Fruit fly (Drosophila melanogaster) whole organism, wandering third instar larva: ENCODE data around the gene eIF2alpha.

Source experiments
- Abd-B ChIP-seq: fragments of >200 bp; optimal IDR thresholded peaks from 2 replicates; lab custom pipeline; 2017; ENCODE audit warnings: missing biosample characterization, missing genetic modification characterization
- CG9705 ChIP-seq: fragments of 200-800 bp; sonication (Bioruptor generic); optimal IDR thresholded peaks from 2 replicates; lab custom pipeline; 2018; ENCODE audit warnings: missing biosample characterization, mild to moderate bottlenecking, missing genetic modification characterization
- CrebA ChIP-seq: fragments of 200-800 bp; sonication (Bioruptor generic); optimal IDR thresholded peaks from 2 replicates; lab custom pipeline; 2016; ENCODE audit warnings: missing biosample characterization, mild to moderate bottlenecking, missing genetic modification characterization, borderline replicate concordance
- Dfd ChIP-seq: fragments of >200 bp; optimal IDR thresholded peaks from 2 replicates; lab custom pipeline; 2017; ENCODE audit warnings: missing biosample characterization, missing genetic modification characterization
- Dif ChIP-seq: fragments of 200-275, 200-300 bp; sonication (Bioruptor generic); optimal IDR thresholded peaks from 2 replicates; lab custom pipeline; 2018; ENCODE audit warnings: missing biosample characterization, missing genetic modification characterization; ENCODE audit not compliant: partially characterized antibody
- GATAd ChIP-seq: sonication (Bioruptor generic); optimal IDR thresholded peaks from 2 replicates; lab custom pipeline; 2016; ENCODE audit warnings: missing biosample characterization, missing genetic modification characterization
- HLH106 ChIP-seq: fragments of 200-800 bp; optimal IDR thresholded peaks from 3 replicates; lab custom pipeline; 2019; ENCODE audit warnings: missing biosample characterization, mild to moderate bottlenecking, missing genetic modification characterization, moderate library complexity
- Hnf4 ChIP-seq: fragments of 200-800 bp; sonication (Bioruptor generic); optimal IDR thresholded peaks from 2 replicates; lab custom pipeline; 2016; ENCODE audit warnings: missing biosample characterization, mild to moderate bottlenecking, missing genetic modification characterization
- Hr78 ChIP-seq: fragments of >200 bp; optimal IDR thresholded peaks from 2 replicates; lab custom pipeline; 2017; ENCODE audit warnings: missing biosample characterization, missing genetic modification characterization
- Hr83 ChIP-seq: fragments of 200-300 bp; sonication (Bioruptor generic); optimal IDR thresholded peaks from 2 replicates; lab custom pipeline; 2016; ENCODE audit warnings: missing biosample characterization, mild to moderate bottlenecking, missing genetic modification characterization, moderate library complexity; ENCODE audit not compliant: poor library complexity, severe bottlenecking
- Jra ChIP-seq: sonication (Bioruptor generic); optimal IDR thresholded peaks from 2 replicates; lab custom pipeline; 2016; ENCODE audit warnings: missing biosample characterization, missing genetic modification characterization
- Mio ChIP-seq: sonication (Bioruptor generic); optimal IDR thresholded peaks from 2 replicates; lab custom pipeline; 2016; ENCODE audit warnings: missing biosample characterization, missing genetic modification characterization
- N ChIP-seq: fragments of >200 bp; optimal IDR thresholded peaks from 2 replicates; lab custom pipeline; 2018; ENCODE audit warnings: missing biosample characterization, missing external identifiers, missing genetic modification characterization
- OdsH ChIP-seq: fragments of 200-800 bp; sonication (Bioruptor generic); optimal IDR thresholded peaks from 2 replicates; lab custom pipeline; 2016; ENCODE audit warnings: missing biosample characterization, mild to moderate bottlenecking, missing genetic modification characterization
- Rel ChIP-seq, 2 experiments: fragments of 200-800 bp; sonication (Bioruptor generic) in 1 of 2; optimal IDR thresholded peaks; 2 replicates in 1 of 2; 3 replicates in 1 of 2; lab custom pipeline; 2016 to 2019; ENCODE audit warnings: mild to moderate bottlenecking in 2 of 2, missing biosample characterization in 2 of 2, missing genetic modification characterization in 2 of 2, moderate library complexity in 1 of 2
- Sp1 ChIP-seq: fragments of 200-800 bp; sonication (Bioruptor generic); optimal IDR thresholded peaks from 3 replicates; lab custom pipeline; 2019; ENCODE audit warnings: missing biosample characterization, mild to moderate bottlenecking, missing genetic modification characterization, moderate library complexity
- Vsx2 ChIP-seq: fragments of 200-300, 225-300 bp; sonication (Bioruptor generic); optimal IDR thresholded peaks from 2 replicates; lab custom pipeline; 2018; ENCODE audit warnings: missing biosample characterization, missing genetic modification characterization; ENCODE audit not compliant: partially characterized antibody
- br ChIP-seq: fragments of 200-800 bp; sonication (Bioruptor generic); optimal IDR thresholded peaks from 2 replicates; lab custom pipeline; 2016; ENCODE audit warnings: missing biosample characterization, missing genetic modification characterization
- dl ChIP-seq, 2 experiments: fragments of 175-275, 200-275 bp in 1 of 2; fragments of 200-275 bp in 1 of 2; sonication (Bioruptor generic); optimal IDR thresholded peaks; lab custom pipeline; 2018; ENCODE audit warnings: mild to moderate bottlenecking in 2 of 2, missing biosample characterization in 2 of 2, missing genetic modification characterization in 2 of 2, moderate library complexity in 2 of 2; ENCODE audit not compliant: partially characterized antibody in 2 of 2, insufficient read depth in 1 of 2
- dsf ChIP-seq: sonication (Bioruptor generic); optimal IDR thresholded peaks from 2 replicates; lab custom pipeline; 2016; ENCODE audit warnings: missing biosample characterization, missing genetic modification characterization, borderline replicate concordance
- ey ChIP-seq: fragments of 200-800 bp; sonication (Bioruptor generic); optimal IDR thresholded peaks from 2 replicates; lab custom pipeline; 2016; ENCODE audit warnings: missing biosample characterization, missing genetic modification characterization
- foxo ChIP-seq, 2 experiments: fragments of 200-800 bp; sonication (Bioruptor generic); optimal IDR thresholded peaks; 2 replicates in 1 of 2; 3 replicates in 1 of 2; lab custom pipeline; 2016 to 2017; ENCODE audit warnings: missing biosample characterization in 2 of 2, missing genetic modification characterization in 2 of 2
- fru ChIP-seq: fragments of 200-800 bp; sonication (Bioruptor generic); optimal IDR thresholded peaks from 3 replicates; lab custom pipeline; 2016; ENCODE audit warnings: missing biosample characterization, mild to moderate bottlenecking, missing genetic modification characterization
- h ChIP-seq: fragments of 200-800 bp; sonication (Bioruptor generic); optimal IDR thresholded peaks from 3 replicates; lab custom pipeline; 2016; ENCODE audit warnings: missing biosample characterization, mild to moderate bottlenecking, missing genetic modification characterization
- jim ChIP-seq: fragments of 175-275, 200-325 bp; sonication (Bioruptor generic); optimal IDR thresholded peaks from 2 replicates; lab custom pipeline; 2016; ENCODE audit warnings: missing biosample characterization, mild to moderate bottlenecking, missing genetic modification characterization
- lola ChIP-seq: fragments of >200 bp; optimal IDR thresholded peaks from 2 replicates; lab custom pipeline; 2017; ENCODE audit warnings: missing biosample characterization, missing genetic modification characterization
- psq ChIP-seq: fragments of 200-800 bp; sonication (Bioruptor generic); optimal IDR thresholded peaks from 3 replicates; lab custom pipeline; 2017; ENCODE audit warnings: missing biosample characterization, mild to moderate bottlenecking, missing genetic modification characterization, moderate library complexity
- rgr ChIP-seq: fragments of 200-800 bp; sonication (Bioruptor generic); optimal IDR thresholded peaks from 3 replicates; lab custom pipeline; 2016; ENCODE audit warnings: missing biosample characterization, mild to moderate bottlenecking, missing genetic modification characterization
- tai ChIP-seq: sonication (Bioruptor generic); optimal IDR thresholded peaks from 2 replicates; lab custom pipeline; 2016; ENCODE audit warnings: missing biosample characterization, missing genetic modification characterization
- usp ChIP-seq: fragments of >200 bp; optimal IDR thresholded peaks from 2 replicates; lab custom pipeline; 2017; ENCODE audit warnings: missing biosample characterization, missing genetic modification characterization
- woc ChIP-seq: sonication (Bioruptor generic); optimal IDR thresholded peaks from 2 replicates; lab custom pipeline; 2016; ENCODE audit warnings: missing biosample characterization, mild to moderate bottlenecking, missing genetic modification characterization

The eIF2alpha gene

DNA sequence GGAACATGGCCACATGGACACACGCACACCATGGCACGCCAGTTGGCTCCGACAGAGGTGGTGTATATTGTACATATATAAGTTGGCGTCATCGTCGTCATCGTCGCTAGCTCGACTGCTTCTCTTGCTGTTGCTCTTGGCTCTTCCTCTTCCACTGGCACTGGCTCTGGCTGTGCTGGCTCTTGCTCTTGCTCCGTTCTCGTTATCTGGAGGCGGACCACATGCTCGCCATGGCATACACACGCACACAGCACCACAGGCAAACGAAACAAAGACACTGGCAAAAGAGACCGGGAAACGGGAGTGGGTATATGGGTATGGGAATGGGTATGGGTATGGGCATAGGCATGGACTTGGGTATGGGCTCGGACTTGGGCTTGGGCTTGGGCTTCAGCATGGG is 21.6 kb downstream of the eIF2alpha start:
- peak; percentile 80 for TF ChIP-seq Dif (GFP tag; lab: Kevin White, UChicago)
- peak; percentile 54 to 83 for TF ChIP-seq dl (GFP tag; optimal IDR thresholded peaks at IDR 0.05; lab: Kevin White, UChicago; ENCODE audit: insufficient read depth in 1 of 2, partially characterized antibody in 2 of 2)
- peak; percentile 21 for TF ChIP-seq h
- TF ChIP-seq Hr83 = peak; percentile 70
- TF ChIP-seq HLH106 (tag; lab: Kevin White, UChicago) = no peak
- peak; percentile 44 for TF ChIP-seq Rel (GFP tag; optimal IDR thresholded peaks at IDR 0.05; lab: Kevin White, UChicago)
- TF ChIP-seq Rel (tag; optimal IDR thresholded peaks at IDR 0.05; lab: Kevin White, UChicago) = no peak
- no peak for TF ChIP-seq Sp1 (GFP tag; lab: Kevin White, UChicago)
- TF ChIP-seq foxo (GFP tag; optimal IDR thresholded peaks at IDR 0.05; lab: Kevin White, UChicago) = peak in 1 of 2 experiments; percentile 7
- TF ChIP-seq GATAd (GFP tag; lab: Kevin White, UChicago) = no peak
- TF ChIP-seq Jra (GFP tag; lab: Kevin White, UChicago) = peak; percentile 48
- TF ChIP-seq, all 38 proteins: peak for 7

DNA sequence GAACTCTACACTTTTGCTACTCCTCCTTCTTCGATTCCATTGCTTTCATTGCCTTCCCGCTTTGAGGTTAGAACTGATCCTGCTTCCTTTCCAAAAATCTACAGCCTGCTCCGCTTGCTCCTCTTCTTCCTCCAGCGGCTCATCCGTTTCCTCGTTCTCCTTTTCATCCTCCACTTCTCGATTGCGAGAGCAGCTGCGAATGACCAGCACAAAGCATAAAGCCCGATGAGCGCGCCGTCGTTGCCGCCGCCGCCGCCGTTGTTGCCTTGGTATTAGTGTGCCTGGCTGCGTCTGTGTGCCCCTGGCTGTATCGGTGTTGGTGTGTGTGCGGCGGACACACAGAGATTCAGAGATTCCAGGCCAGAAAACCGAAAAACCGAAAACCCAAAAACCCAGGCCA is 22.5 kb downstream of the eIF2alpha start:
- TF ChIP-seq psq (GFP tag; lab: Kevin White, UChicago) (peak; percentile 98), N (GFP tag; lab: Kevin White, UChicago) (peak; percentile 1), HLH106 (tag; lab: Kevin White, UChicago) (no peak), rgr (GFP tag; lab: Kevin White, UChicago) (no peak), h (peak; percentile 3), tai (GFP tag; lab: Kevin White, UChicago) (no peak)

DNA sequence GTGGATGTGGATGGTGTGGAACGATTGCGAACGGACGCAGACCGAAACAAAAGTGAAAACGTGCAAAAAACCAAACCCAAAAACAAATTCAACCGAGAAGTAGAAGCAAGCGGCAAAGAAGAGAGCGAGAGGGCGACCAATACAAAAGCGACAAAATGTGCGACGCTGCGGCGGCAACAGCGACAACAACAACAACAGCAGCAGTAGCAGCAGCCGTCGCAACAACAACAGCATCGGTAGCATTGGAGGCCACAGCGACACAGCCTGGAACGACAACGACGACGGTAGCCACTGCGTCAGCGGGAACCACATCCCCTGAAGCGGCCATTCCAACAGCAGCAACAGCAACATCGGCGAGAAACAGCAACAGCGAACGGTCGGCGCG is 23.7 kb downstream of the eIF2alpha start:
- TF ChIP-seq psq (GFP tag; lab: Kevin White, UChicago) = peak; percentile 65
- TF ChIP-seq N (GFP tag; lab: Kevin White, UChicago) = no peak
- no peak for TF ChIP-seq tai (GFP tag; lab: Kevin White, UChicago)
- TF ChIP-seq lola = no peak

- TF ChIP-seq woc (GFP tag; lab: Kevin White, UChicago) (peak; percentile 7), HLH106 (tag; lab: Kevin White, UChicago) (peak; percentile 3), dsf (peak; percentile 1), jim (GFP tag; lab: Kevin White, UChicago) (peak; percentile 44), foxo (GFP tag; optimal IDR thresholded peaks at IDR 0.05; lab: Kevin White, UChicago) (peak in 1 of 2 experiments; percentile 46), Hr83 (peak; percentile 45), br (GFP tag; lab: Kevin White, UChicago) (peak; percentile 30), Hnf4 (GFP tag; lab: Kevin White, UChicago) (peak; percentile 49), Rel (GFP tag; optimal IDR thresholded peaks at IDR 0.05; lab: Kevin White, UChicago) (no peak), Rel (tag; optimal IDR thresholded peaks at IDR 0.05; lab: Kevin White, UChicago) (peak; percentile 44), fru (GFP tag; lab: Kevin White, UChicago) (no peak), Dif (GFP tag; lab: Kevin White, UChicago) (no peak), GATAd (GFP tag; lab: Kevin White, UChicago) (no peak), h (peak; percentile 54), psq (GFP tag; lab: Kevin White, UChicago) (peak; percentile 79), CG9705 (GFP tag; lab: Kevin White, UChicago) (no peak), rgr (GFP tag; lab: Kevin White, UChicago) (peak; percentile 54), Sp1 (GFP tag; lab: Kevin White, UChicago) (peak; percentile 54), OdsH (GFP tag; lab: Kevin White, UChicago) (peak; percentile 21), ey (GFP tag; lab: Kevin White, UChicago) (peak; percentile 4), dl (GFP tag; optimal IDR thresholded peaks at IDR 0.05; lab: Kevin White, UChicago; ENCODE audit: insufficient read depth in 1 of 2, partially characterized antibody in 2 of 2) (peak in 1 of 2 experiments; percentile 14), Vsx2 (GFP tag; lab: Kevin White, UChicago) (no peak), Mio (GFP tag; lab: Kevin White, UChicago) (no peak)
- TF ChIP-seq, all 38 proteins: peak for 16
These were observed 24.2 kb downstream of the eIF2alpha start, which contains the start of gene hang for dm6 chrX:16422466-16423124. Gene hang (plus strand): TSS chrX:16422831.

- TF ChIP-seq Jra (GFP tag; lab: Kevin White, UChicago) (peak; percentile 6), Dfd (GFP tag; lab: Kevin White, UChicago) (no peak), usp (GFP tag; lab: Kevin White, UChicago) (no peak), woc (GFP tag; lab: Kevin White, UChicago) (no peak), fru (GFP tag; lab: Kevin White, UChicago) (no peak), CrebA (no peak), psq (GFP tag; lab: Kevin White, UChicago) (no peak), N (GFP tag; lab: Kevin White, UChicago) (no peak), foxo (GFP tag; optimal IDR thresholded peaks at IDR 0.05; lab: Kevin White, UChicago) (no peak), rgr (GFP tag; lab: Kevin White, UChicago) (no peak), Rel (GFP tag; optimal IDR thresholded peaks at IDR 0.05; lab: Kevin White, UChicago) (no peak), Rel (tag; optimal IDR thresholded peaks at IDR 0.05; lab: Kevin White, UChicago) (peak; percentile 40), GATAd (GFP tag; lab: Kevin White, UChicago) (no peak), Hr78 (GFP tag; lab: Kevin White, UChicago) (no peak), dsf (no peak), HLH106 (tag; lab: Kevin White, UChicago) (no peak), OdsH (GFP tag; lab: Kevin White, UChicago) (peak; percentile 2), Sp1 (GFP tag; lab: Kevin White, UChicago) (no peak), Mio (GFP tag; lab: Kevin White, UChicago) (no peak), h (no peak), Abd-B (GFP tag; lab: Kevin White, UChicago) (no peak)
These were observed 24.8 kb downstream of the eIF2alpha start, which contains the start of gene AnxB11 for dm6 chrX:16421899-16422412. Gene AnxB11 (minus strand): TSS chrX:16422265.
